Fruit fly (Drosophila melanogaster): ENCODE results near the gene msn.

dm6 chr3L:2578737-2579136, 7.6 kb downstream of the msn start:
- no peak for TF ChIP-seq Dll (optimal IDR thresholded peaks at IDR 0.05)
- TF ChIP-seq psq (optimal IDR thresholded peaks at IDR 0.05) = no peak

Data from whole organism.